Fruit fly (Drosophila melanogaster): Measurements from ENCODE around the gene Ddr.

Gene Ddr

dm6 chr2L:6264390-6264789 is 11.5 kb downstream of the Ddr start, which contains the start of gene CG13983 (continued):
- TF ChIP-seq CG4854 (GFP tag; optimal IDR thresholded peaks at IDR 0.05) (no peak), CG4424 (GFP tag; optimal IDR thresholded peaks at IDR 0.05) (no peak), CG31365 (tag; optimal IDR thresholded peaks at IDR 0.05) (no peak)

dm6 chr2L:6271384-6271783 is 18.5 kb downstream of the Ddr start:
- TF ChIP-seq Lim3 (GFP tag; IDR thresholded peaks at IDR 0.05) = 0 out of 2 replicates have a peak, but pooled peaks have one; percentile 23
- TF ChIP-seq B-H2 (GFP tag; optimal IDR thresholded peaks at IDR 0.05) = no peak
- no peak for TF ChIP-seq Hr39 (optimal IDR thresholded peaks at IDR 0.05)
- peak; percentile 56 for TF ChIP-seq Drgx (GFP tag; IDR thresholded peaks at IDR 0.05)
- no peak for TF ChIP-seq D (optimal IDR thresholded peaks at IDR 0.05)
- TF ChIP-seq D (GFP tag; optimal IDR thresholded peaks at IDR 0.05) = no peak

- TF ChIP-seq dmrt99B (tag; optimal IDR thresholded peaks at IDR 0.05) = peak; percentile 11
- TF ChIP-seq Nf-YC (tag; optimal IDR thresholded peaks at IDR 0.05) = peak; percentile 30
- peak; percentile 5 for TF ChIP-seq CG2678 (tag; optimal IDR thresholded peaks at IDR 0.05)
- TF ChIP-seq crc (GFP tag; optimal IDR thresholded peaks at IDR 0.05) = no peak
- TF ChIP-seq CG8359 (GFP tag; optimal IDR thresholded peaks at IDR 0.05; ENCODE audit: borderline replicate concordance) = peak; percentile 6
- peak; percentile 51; the same call in 1 of the 2 replicates for TF ChIP-seq vvl (GFP tag; IDR thresholded peaks at IDR 0.05)
- TF ChIP-seq CG12942 (GFP tag; optimal IDR thresholded peaks at IDR 0.05) = no peak
- no peak for TF ChIP-seq CTCF (GFP tag; optimal IDR thresholded peaks at IDR 0.05)
- peak; percentile 18 for TF ChIP-seq gem (tag; optimal IDR thresholded peaks at IDR 0.05)
- 0 out of 3 replicates have a peak, but pooled peaks have one; percentile 17 for TF ChIP-seq dysf (GFP tag; IDR thresholded peaks at IDR 0.05)
- TF ChIP-seq sqz (GFP tag; optimal IDR thresholded peaks at IDR 0.05) = peak; percentile 24
- no peak for TF ChIP-seq BtbVII (GFP tag; optimal IDR thresholded peaks at IDR 0.05)
- no peak for TF ChIP-seq Mrtf (GFP tag; IDR thresholded peaks at IDR 0.05)
- no peak for TF ChIP-seq CG8281 (tag; optimal IDR thresholded peaks at IDR 0.05)
- TF ChIP-seq CG18476 (GFP tag; optimal IDR thresholded peaks at IDR 0.05) = no peak
- TF ChIP-seq eve (GFP tag; optimal IDR thresholded peaks at IDR 0.05) = peak in 1 of 2 experiments; percentile 35
- no peak for TF ChIP-seq CG17328 (GFP tag; IDR thresholded peaks at IDR 0.05)
- TF ChIP-seq Oaz (GFP tag; IDR thresholded peaks at IDR 0.05) = no peak
- peak; percentile 85 for TF ChIP-seq Awh (GFP tag; IDR thresholded peaks at IDR 0.05)
- no peak for TF ChIP-seq yki (optimal IDR thresholded peaks at IDR 0.05)
- peak; percentile 88 for TF ChIP-seq Ets65A (GFP tag)
- TF ChIP-seq CG13624 (GFP tag; optimal IDR thresholded peaks at IDR 0.05) = no peak
- peak; percentile 20 for TF ChIP-seq CG15269 (tag; optimal IDR thresholded peaks at IDR 0.05)
- TF ChIP-seq ci (GFP tag; IDR thresholded peaks at IDR 0.05) = peak; percentile 63; the same call in 1 of the 3 replicates
- TF ChIP-seq CG6813 (GFP tag; optimal IDR thresholded peaks at IDR 0.05) = no peak
- TF ChIP-seq CG4360 (GFP tag; IDR thresholded peaks at IDR 0.05) = no peak
These were observed 21.3 kb downstream of the Ddr start for dm6 chr2L:6273963-6274834.

dm6 chr2L:6275981-6276380 is 23.1 kb downstream of the Ddr start:
- TF ChIP-seq CG8359 (GFP tag; optimal IDR thresholded peaks at IDR 0.05; ENCODE audit: borderline replicate concordance) (peak; percentile 92), dpn (GFP tag; optimal IDR thresholded peaks at IDR 0.05) (no peak), lov (optimal IDR thresholded peaks at IDR 0.05) (no peak), lov (GFP tag; IDR thresholded peaks at IDR 0.05) (0 out of 3 replicates have a peak, but pooled peaks have one; percentile 18), CG6854 (GFP tag; optimal IDR thresholded peaks at IDR 0.05) (no peak)

Data from whole organism, embryonic.